Worm (Caenorhabditis elegans): ENCODE data around the gene C27H5.2.

DNA sequence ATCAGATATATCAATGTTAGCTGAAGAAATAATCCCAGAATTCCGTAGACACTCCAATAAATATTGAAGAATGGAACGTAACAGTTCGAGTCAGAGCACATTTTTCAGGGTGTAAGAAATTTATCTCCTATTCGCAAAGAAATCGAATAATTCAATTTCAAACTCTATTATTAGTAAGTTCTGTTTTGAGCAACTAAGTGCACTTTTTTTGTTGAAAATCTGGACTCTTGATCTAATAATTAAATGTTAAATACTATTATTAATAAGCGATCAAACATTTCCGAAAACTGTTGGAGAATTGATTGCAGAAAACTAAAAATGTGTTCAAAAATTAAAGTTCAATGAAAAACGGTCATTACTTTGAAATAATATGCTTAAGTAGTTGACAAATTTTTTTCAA, 47.7 kb downstream of the C27H5.2 start, which contains the start of gene srd-56:
- TF ChIP-seq dao-5 (tag; optimal IDR thresholded peaks at IDR 0.05), result no peak
- no peak for TF ChIP-seq W03F9.2 (tag; optimal IDR thresholded peaks at IDR 0.05)

All from whole organism, L4/young adult.